Fruit fly (Drosophila melanogaster) whole organism, embryonic: ENCODE data around the gene Tep4.

Experiments
- CG10209 ChIP-seq: fragments of 200-800 bp; sonication (Bioruptor generic); optimal IDR thresholded peaks from 3 replicates; lab custom pipeline; 2017; ENCODE audit warnings: missing biosample characterization, mild to moderate bottlenecking, missing genetic modification characterization, missing genetic modification reagents
- CG10274 ChIP-seq: fragments of 200-800 bp; sonication (Bioruptor generic); optimal IDR thresholded peaks from 3 replicates; lab custom pipeline; 2017; ENCODE audit warnings: missing biosample characterization, mild to moderate bottlenecking, missing genetic modification characterization
- CG10959 ChIP-seq: fragments of 200-800 bp; sonication (Bioruptor generic); IDR thresholded peaks from 2 replicates; pipeline ENCODE4 v1.3.6; 2022; ENCODE audit warnings: missing biosample characterization, missing genetic modification characterization
- CG11723 ChIP-seq: fragments of 200-800 bp; sonication (Bioruptor generic); optimal IDR thresholded peaks from 2 replicates; lab custom pipeline; 2017; ENCODE audit warnings: missing biosample characterization, mild to moderate bottlenecking, missing genetic modification characterization
- CG12219 ChIP-seq: fragments of 200-800 bp; sonication (Bioruptor generic); optimal IDR thresholded peaks from 3 replicates; lab custom pipeline; 2018; ENCODE audit warnings: missing biosample characterization, mild to moderate bottlenecking, missing genetic modification characterization
- CG13424 ChIP-seq: fragments of 200-800 bp; sonication (Bioruptor generic); optimal IDR thresholded peaks from 2 replicates; lab custom pipeline; 2019; ENCODE audit warnings: missing biosample characterization, mild to moderate bottlenecking, missing genetic modification characterization, moderate library complexity
- CG14710 ChIP-seq: fragments of 200-800 bp; sonication (Bioruptor generic); optimal IDR thresholded peaks from 3 replicates; lab custom pipeline; 2019; ENCODE audit warnings: missing biosample characterization, mild to moderate bottlenecking, missing genetic modification characterization, moderate library complexity
- CG15011 ChIP-seq: fragments of 200-800 bp; sonication (Bioruptor generic); optimal IDR thresholded peaks from 3 replicates; lab custom pipeline; 2018; ENCODE audit warnings: missing biosample characterization, mild to moderate bottlenecking, missing genetic modification characterization
- CG16815 ChIP-seq: fragments of 200-800 bp; sonication (Bioruptor generic); optimal IDR thresholded peaks from 3 replicates; lab custom pipeline; 2017; ENCODE audit warnings: missing biosample characterization, mild to moderate bottlenecking, missing genetic modification characterization
- CG2202 ChIP-seq: fragments of 200-800 bp; sonication (Bioruptor generic); optimal IDR thresholded peaks from 2 replicates; lab custom pipeline; 2018; ENCODE audit warnings: missing biosample characterization, mild to moderate bottlenecking, missing genetic modification characterization
- CG2712 ChIP-seq: fragments of 200-800 bp; optimal IDR thresholded peaks from 3 replicates; lab custom pipeline; 2019; ENCODE audit warnings: missing biosample characterization, mild to moderate bottlenecking, missing genetic modification characterization, moderate library complexity
- CG30020 ChIP-seq: fragments of 200-800 bp; optimal IDR thresholded peaks from 2 replicates; lab custom pipeline; 2019; ENCODE audit warnings: missing biosample characterization, mild to moderate bottlenecking, missing genetic modification characterization, moderate library complexity
- CG32767 ChIP-seq: fragments of 200-800 bp; sonication (Bioruptor generic); IDR thresholded peaks from 2 replicates; pipeline ENCODE4 v1.3.6; 2022; ENCODE audit warnings: missing biosample characterization, missing genetic modification characterization
- CG34224 ChIP-seq: fragments of 200-800 bp; sonication (Bioruptor generic); IDR thresholded peaks from 3 replicates; pipeline ENCODE4 v1.3.6; 2022; ENCODE audit warnings: missing biosample characterization, missing genetic modification characterization; ENCODE audit not compliant: partially characterized antibody
- CG3838 ChIP-seq: fragments of 200-800 bp; sonication (Bioruptor generic); optimal IDR thresholded peaks from 3 replicates; lab custom pipeline; 2016; ENCODE audit warnings: missing biosample characterization, missing genetic modification characterization
- CG4730 ChIP-seq: fragments of 200-800 bp; sonication (Bioruptor generic); IDR thresholded peaks from 2 replicates; pipeline ENCODE4 v1.3.6; 2022; ENCODE audit warnings: missing biosample characterization, missing genetic modification characterization
- CG7839 ChIP-seq: fragments of 200-800 bp; sonication (Bioruptor generic); optimal IDR thresholded peaks from 3 replicates; lab custom pipeline; 2018; ENCODE audit warnings: missing biosample characterization, mild to moderate bottlenecking, missing genetic modification characterization, moderate library complexity
- CG7928 ChIP-seq: fragments of 200-800 bp; sonication (Bioruptor generic); optimal IDR thresholded peaks from 2 replicates; lab custom pipeline; 2017; ENCODE audit warnings: missing biosample characterization, mild to moderate bottlenecking, missing genetic modification characterization
- CG8765 ChIP-seq: fragments of 200-800 bp; sonication (Bioruptor generic); IDR thresholded peaks from 2 replicates; pipeline ENCODE4 v1.3.6; 2022; ENCODE audit warnings: missing biosample characterization, missing genetic modification characterization
- CoRest ChIP-seq: fragments of 200-800 bp; sonication (Bioruptor generic); optimal IDR thresholded peaks from 3 replicates; lab custom pipeline; 2018; ENCODE audit warnings: missing biosample characterization, mild to moderate bottlenecking, missing genetic modification characterization, moderate library complexity
- Doc2 ChIP-seq: fragments of 200-800 bp; sonication (Bioruptor generic); IDR thresholded peaks from 2 replicates; pipeline ENCODE4 v1.3.6; 2022; ENCODE audit warnings: missing biosample characterization, missing genetic modification characterization
- Doc3 ChIP-seq: fragments of 200-800 bp; sonication (Bioruptor generic); IDR thresholded peaks from 3 replicates; pipeline ENCODE4 v1.3.6; 2022; ENCODE audit warnings: missing biosample characterization, missing genetic modification characterization; ENCODE audit not compliant: partially characterized antibody
- Drgx ChIP-seq: fragments of 200-800 bp; sonication (Bioruptor generic); IDR thresholded peaks from 2 replicates; pipeline ENCODE4 v1.3.6; 2022; ENCODE audit warnings: missing biosample characterization, missing genetic modification characterization
- E2f1 ChIP-seq: fragments of 200-800 bp; sonication (Bioruptor generic); IDR thresholded peaks from 2 replicates; pipeline ENCODE4 v1.3.6; 2022; ENCODE audit warnings: missing biosample characterization, missing genetic modification characterization
- HLHmδ ChIP-seq: fragments of 200-800 bp; sonication (Bioruptor generic); optimal IDR thresholded peaks from 2 replicates; lab custom pipeline; 2018; ENCODE audit warnings: missing biosample characterization, mild to moderate bottlenecking, missing genetic modification characterization, moderate library complexity
- Jarid2 ChIP-seq: fragments of 200-800 bp; sonication (Bioruptor generic); optimal IDR thresholded peaks from 3 replicates; lab custom pipeline; 2017; ENCODE audit warnings: mild to moderate bottlenecking, missing biosample characterization, missing genetic modification reagents, missing genetic modification characterization
- NK7.1 ChIP-seq: fragments of 200-800 bp; sonication (Bioruptor generic); optimal IDR thresholded peaks from 3 replicates; lab custom pipeline; 2016; ENCODE audit warnings: missing biosample characterization, missing genetic modification characterization
- Opbp ChIP-seq: fragments of 200-800 bp; sonication (Bioruptor generic); IDR thresholded peaks from 3 replicates; pipeline ENCODE4 v1.3.6; 2022; ENCODE audit warnings: missing biosample characterization, missing genetic modification characterization; ENCODE audit not compliant: partially characterized antibody
- PHDP ChIP-seq: fragments of 200-800 bp; sonication (Bioruptor generic); optimal IDR thresholded peaks from 3 replicates; lab custom pipeline; 2018; ENCODE audit warnings: missing biosample characterization, mild to moderate bottlenecking, missing genetic modification characterization, moderate library complexity
- Sin3A ChIP-seq: fragments of >200 bp; optimal IDR thresholded peaks from 2 replicates; lab custom pipeline; 2018
- Spps ChIP-seq: fragments of 200-800 bp; sonication (Bioruptor generic); optimal IDR thresholded peaks from 2 replicates; lab custom pipeline; 2018; ENCODE audit warnings: missing biosample characterization, mild to moderate bottlenecking, missing genetic modification characterization
- Stat92E ChIP-seq, 3 experiments: fragments of >200 bp in 2 of 3; fragments of 200-800 bp in 1 of 3; sonication (Bioruptor generic) in 1 of 3; optimal IDR thresholded peaks; 2 replicates each; lab custom pipeline; 2017 to 2019; ENCODE audit warnings: missing biosample characterization in 3 of 3, missing genetic modification characterization in 3 of 3, mild to moderate bottlenecking in 1 of 3, moderate library complexity in 1 of 3
- ab ChIP-seq: fragments of 200-800 bp; sonication (Bioruptor generic); optimal IDR thresholded peaks from 2 replicates; lab custom pipeline; 2016; ENCODE audit warnings: missing biosample characterization, missing genetic modification characterization
- cato ChIP-seq: fragments of 200-800 bp; sonication (Bioruptor generic); optimal IDR thresholded peaks from 2 replicates; lab custom pipeline; 2016; ENCODE audit warnings: missing biosample characterization, missing genetic modification characterization, borderline replicate concordance
- croc ChIP-seq: fragments of 200-800 bp; sonication (Bioruptor generic); conservative IDR thresholded peaks from 3 replicates; pipeline ENCODE4 v1.3.6; 2022; ENCODE audit warnings: missing biosample characterization, missing genetic modification characterization
- cwo ChIP-seq: fragments of 200-800 bp; sonication (Bioruptor generic); optimal IDR thresholded peaks from 3 replicates; lab custom pipeline; 2017; ENCODE audit warnings: missing biosample characterization, missing genetic modification characterization, mild to moderate bottlenecking, moderate library complexity, missing genetic modification reagents
- gro ChIP-seq: fragments of 200-800 bp; sonication (Bioruptor generic); optimal IDR thresholded peaks from 2 replicates; lab custom pipeline; 2016; ENCODE audit warnings: missing biosample characterization, missing genetic modification characterization
- hkb ChIP-seq, 2 experiments: fragments of 200-800 bp in 1 of 2; fragments of >200 bp in 1 of 2; sonication (Bioruptor generic) in 1 of 2; IDR thresholded peaks in 1 of 2; optimal IDR thresholded peaks in 1 of 2; 2 replicates each; pipeline versions ENCODE4 v1.3.6 to Lab custom; 2017 to 2022; ENCODE audit warnings: missing biosample characterization in 1 of 2, missing genetic modification characterization in 1 of 2
- insv ChIP-seq, 2 experiments: fragments of 200-800 bp; sonication (Bioruptor generic); optimal IDR thresholded peaks; 3 replicates each; lab custom pipeline; 2016 to 2018; ENCODE audit warnings: missing biosample characterization in 2 of 2, missing genetic modification characterization in 2 of 2
- lola ChIP-seq, 3 experiments: fragments of >200 bp in 2 of 3; fragments of 200-800 bp in 1 of 3; sonication (Bioruptor generic) in 1 of 3; optimal IDR thresholded peaks; 2 replicates each; lab custom pipeline; 2017 to 2019; ENCODE audit warnings: missing biosample characterization in 3 of 3, missing genetic modification characterization in 3 of 3, mild to moderate bottlenecking in 1 of 3, moderate library complexity in 1 of 3
- luna ChIP-seq: fragments of 200-800 bp; sonication (Bioruptor generic); optimal IDR thresholded peaks from 2 replicates; lab custom pipeline; 2016; ENCODE audit warnings: missing biosample characterization, missing genetic modification characterization
- mld ChIP-seq: fragments of 200-800 bp; sonication (Bioruptor generic); IDR thresholded peaks from 3 replicates; pipeline ENCODE4 v1.3.6; 2022; ENCODE audit warnings: missing biosample characterization, missing genetic modification characterization; ENCODE audit not compliant: partially characterized antibody
- otp ChIP-seq: fragments of 200-800 bp; sonication (Bioruptor generic); IDR thresholded peaks from 3 replicates; pipeline ENCODE4, ENCODE4 v1.3.6; 2022; ENCODE audit warnings: missing biosample characterization, missing genetic modification characterization
- peb ChIP-seq: fragments of 200-800 bp; sonication (Bioruptor generic); IDR thresholded peaks from 2 replicates; pipeline ENCODE4 v1.3.6; 2022; ENCODE audit warnings: missing biosample characterization, missing genetic modification characterization
- ranshi ChIP-seq: fragments of 200-800 bp; sonication (Bioruptor generic); IDR thresholded peaks from 2 replicates; pipeline ENCODE4 v1.3.6; 2022; ENCODE audit warnings: missing biosample characterization, missing genetic modification characterization
- repo ChIP-seq: fragments of 200-800 bp; sonication (Bioruptor generic); optimal IDR thresholded peaks from 2 replicates; lab custom pipeline; 2016; ENCODE audit warnings: missing biosample characterization, missing genetic modification characterization
- wek ChIP-seq: fragments of 200-800 bp; sonication (Bioruptor generic); optimal IDR thresholded peaks from 3 replicates; lab custom pipeline; 2018; ENCODE audit warnings: missing biosample characterization, mild to moderate bottlenecking, missing genetic modification characterization, moderate library complexity

Tep4 gene

dm6 chr2L:19546869-19547710 lies 1.2 kb upstream of the Tep4 start, which contains the start of gene CG10337 (continued):
- TF ChIP-seq CG16815 (GFP tag; lab: Kevin White, UChicago), result no peak
- TF ChIP-seq CG3838 (GFP tag; lab: Kevin White, UChicago), result no peak
- peak; percentile 29 for TF ChIP-seq CG12219 (GFP tag; lab: Kevin White, UChicago)
- TF ChIP-seq CG10959, result no peak
- TF ChIP-seq cato (GFP tag; lab: Kevin White, UChicago), result no peak
- TF ChIP-seq wek (GFP tag; lab: Kevin White, UChicago), result no peak
- TF ChIP-seq lola (GFP tag; optimal IDR thresholded peaks at IDR 0.05; lab: Kevin White, UChicago), result no peak
- TF ChIP-seq Spps (tag; lab: Kevin White, UChicago), result no peak
- no peak for TF ChIP-seq CG32767 (GFP tag; lab: Robert Waterston, UW)
- TF ChIP-seq mld (GFP tag; lab: Robert Waterston, UW), result no peak
- no peak for TF ChIP-seq Opbp (GFP tag; lab: Robert Waterston, UW)
- no peak for TF ChIP-seq repo
- peak; percentile 40 for TF ChIP-seq CG7839 (tag; lab: Kevin White, UChicago)
- peak; percentile 25 for TF ChIP-seq CG14710 (tag; lab: Kevin White, UChicago)
- TF ChIP-seq CG10209 (GFP tag; lab: Kevin White, UChicago), result peak; percentile 38
- peak; percentile 95 for TF ChIP-seq CG10274
- peak; percentile 56 for TF ChIP-seq CG13424 (tag; lab: Kevin White, UChicago)
- TF ChIP-seq Doc3 (GFP tag; lab: Robert Waterston, UW), result no peak
- peak; percentile 43; the same call in 1 of the 2 replicates for TF ChIP-seq CG8765 (GFP tag; lab: Robert Waterston, UW)
- TF ChIP-seq luna, result no peak
- TF ChIP-seq CG2712, result peak; percentile 28
- peak; percentile 12 for TF ChIP-seq CG11723 (GFP tag; lab: Kevin White, UChicago)
- TF ChIP-seq CG34224 (GFP tag; lab: Robert Waterston, UW), result 0 out of 3 replicates have a peak, but pooled peaks have one; percentile 25
- peak; percentile 55 for TF ChIP-seq PHDP (tag; lab: Kevin White, UChicago)
- no peak for TF ChIP-seq CG30020 (tag; lab: Kevin White, UChicago)
- peak in 1 of 2 experiments; percentile 11 for TF ChIP-seq insv (GFP tag; optimal IDR thresholded peaks at IDR 0.05; lab: Kevin White, UChicago)
- no peak for TF ChIP-seq Doc2 (GFP tag; lab: Robert Waterston, UW)
- TF ChIP-seq Sin3A, result no peak
- TF ChIP-seq peb, result no peak
- TF ChIP-seq cwo (GFP tag; lab: Kevin White, UChicago), result peak; percentile 97
- no peak for TF ChIP-seq hkb (optimal IDR thresholded peaks at IDR 0.05; lab: Kevin White, UChicago)
- TF ChIP-seq hkb (GFP tag; IDR thresholded peaks at IDR 0.05; lab: Robert Waterston, UW), result no peak; the same call in 1 of the 2 replicates
- TF ChIP-seq Jarid2 (GFP tag; lab: Kevin White, UChicago), result peak; percentile 8
- TF ChIP-seq NK7.1 (GFP tag; lab: Kevin White, UChicago), result no peak
- TF ChIP-seq CoRest (tag; lab: Kevin White, UChicago), result peak; percentile 47
- TF ChIP-seq CG4730 (GFP tag; lab: Robert Waterston, UW), result no peak
- TF ChIP-seq CG15011 (GFP tag; lab: Kevin White, UChicago), result peak; percentile 69
- TF ChIP-seq ab (GFP tag; lab: Kevin White, UChicago), result no peak
- TF ChIP-seq croc (GFP tag; lab: Robert Waterston, UW), result no peak
- no peak for TF ChIP-seq CG7928
- TF ChIP-seq HLHmδ, result no peak
- no peak for TF ChIP-seq Stat92E (GFP tag; optimal IDR thresholded peaks at IDR 0.05; lab: Kevin White, UChicago)
- TF ChIP-seq CG2202 (tag; lab: Kevin White, UChicago), result no peak
- 0 out of 2 replicates have a peak, but pooled peaks have one; percentile 11 for TF ChIP-seq ranshi (GFP tag; lab: Robert Waterston, UW)
- TF ChIP-seq E2f1 (GFP tag; lab: Robert Waterston, UW), result no peak
- peak; percentile 15 for TF ChIP-seq gro (GFP tag; lab: Kevin White, UChicago)
- TF ChIP-seq Drgx (GFP tag; lab: Robert Waterston, UW), result no peak
- peak; percentile 52; the same call in 1 of the 3 replicates for TF ChIP-seq otp (GFP tag; lab: Robert Waterston, UW)
